Worm (Caenorhabditis elegans) whole organism, late embryonic: Measurements from ENCODE around the gene max-2.

Experiments
- F13H6.1 ChIP-seq: sonication (generic microtip); optimal IDR thresholded peaks from 2 replicates; lab custom pipeline; 2016; ENCODE audit warnings: missing genetic modification characterization, missing compliant biosample characterization
- Y22D7AL.16 ChIP-seq: sonication (generic microtip); optimal IDR thresholded peaks from 2 replicates; lab custom pipeline; 2016; ENCODE audit warnings: missing genetic modification characterization, missing compliant biosample characterization
- ahr-1 ChIP-seq: sonication (generic microtip); optimal IDR thresholded peaks from 2 replicates; lab custom pipeline; 2016; ENCODE audit warnings: missing genetic modification characterization, missing compliant biosample characterization
- ceh-14 ChIP-seq: sonication (generic microtip); optimal IDR thresholded peaks from 2 replicates; lab custom pipeline; 2016; ENCODE audit warnings: missing genotype, missing genetic modification characterization, missing compliant biosample characterization
- ceh-18 ChIP-seq: sonication (generic microtip); optimal IDR thresholded peaks from 2 replicates; lab custom pipeline; 2016; ENCODE audit warnings: missing genetic modification characterization, missing compliant biosample characterization
- ceh-2 ChIP-seq: sonication (generic microtip); optimal IDR thresholded peaks from 2 replicates; lab custom pipeline; 2016; ENCODE audit warnings: missing genotype, missing genetic modification characterization, missing compliant biosample characterization
- ceh-22 ChIP-seq: sonication (generic microtip); optimal IDR thresholded peaks from 2 replicates; lab custom pipeline; 2017; ENCODE audit warnings: missing biosample characterization, missing genetic modification characterization
- ceh-30 ChIP-seq: fragments of 150-350 bp; optimal IDR thresholded peaks from 2 replicates; lab custom pipeline; 2014; ENCODE audit warnings: missing biosample characterization, missing genetic modification characterization
- ceh-34 ChIP-seq: sonication (generic microtip); optimal IDR thresholded peaks from 2 replicates; lab custom pipeline; 2016; ENCODE audit warnings: mild to moderate bottlenecking, missing genetic modification characterization, missing compliant biosample characterization
- ceh-45 ChIP-seq: fragments of 200-800 bp; sonication (Bioruptor generic); IDR thresholded peaks from 2 replicates; pipeline ENCODE4 v1.3.6; 2022; ENCODE audit warnings: missing genetic modification reagents, missing genetic modification characterization, missing compliant biosample characterization
- ceh-48 ChIP-seq: sonication (generic microtip); optimal IDR thresholded peaks from 2 replicates; lab custom pipeline; 2016; ENCODE audit warnings: missing genetic modification characterization, inconsistent platforms, missing compliant biosample characterization
- ceh-9 ChIP-seq: sonication (generic microtip); optimal IDR thresholded peaks from 2 replicates; lab custom pipeline; 2016; ENCODE audit warnings: mild to moderate bottlenecking, missing genetic modification characterization, inconsistent platforms, missing compliant biosample characterization
- dmd-4 ChIP-seq: sonication (generic microtip); optimal IDR thresholded peaks from 2 replicates; lab custom pipeline; 2016; ENCODE audit warnings: borderline replicate concordance, missing genetic modification characterization, missing compliant biosample characterization
- elt-2 ChIP-seq: sonication (generic microtip); optimal IDR thresholded peaks from 2 replicates; lab custom pipeline; 2016; ENCODE audit warnings: missing genetic modification reagents, missing genetic modification characterization, missing compliant biosample characterization
- ets-4 ChIP-seq: sonication (generic microtip); optimal IDR thresholded peaks from 2 replicates; lab custom pipeline; 2016; ENCODE audit warnings: missing genetic modification characterization, missing compliant biosample characterization
- eyg-1 ChIP-seq: sonication (generic microtip); optimal IDR thresholded peaks from 2 replicates; lab custom pipeline; 2016; ENCODE audit warnings: missing genotype, missing genetic modification characterization, missing compliant biosample characterization
- fax-1 ChIP-seq: sonication (generic microtip); optimal IDR thresholded peaks from 2 replicates; lab custom pipeline; 2016; ENCODE audit warnings: missing genotype, missing genetic modification characterization, missing compliant biosample characterization
- fkh-10 ChIP-seq: fragments of 150-350 bp; optimal IDR thresholded peaks from 2 replicates; lab custom pipeline; 2014; ENCODE audit warnings: missing biosample characterization, missing genetic modification reagents, missing genetic modification characterization
- fkh-6 ChIP-seq: sonication (generic microtip); optimal IDR thresholded peaks from 2 replicates; lab custom pipeline; 2016; ENCODE audit warnings: missing genetic modification characterization, missing compliant biosample characterization
- hlh-13 ChIP-seq: fragments of 200-800 bp; sonication (Bioruptor generic); optimal IDR thresholded peaks from 2 replicates; lab custom pipeline; 2018; ENCODE audit warnings: mild to moderate bottlenecking, missing genetic modification characterization, missing compliant biosample characterization
- hlh-30 ChIP-seq: sonication (generic microtip); optimal IDR thresholded peaks from 2 replicates; lab custom pipeline; 2017; ENCODE audit warnings: antibody characterized with exemption, missing genetic modification characterization, missing compliant biosample characterization; ENCODE audit not compliant: insufficient read depth
- hlh-6 ChIP-seq: sonication (generic microtip); optimal IDR thresholded peaks from 2 replicates; lab custom pipeline; 2016; ENCODE audit warnings: missing genotype, missing genetic modification characterization, missing compliant biosample characterization
- hlh-8 ChIP-seq: sonication (generic microtip); optimal IDR thresholded peaks from 2 replicates; lab custom pipeline; 2016; ENCODE audit warnings: missing genotype, missing genetic modification characterization, missing compliant biosample characterization
- lim-6 ChIP-seq: sonication (generic microtip); optimal IDR thresholded peaks from 2 replicates; lab custom pipeline; 2016; ENCODE audit warnings: missing genetic modification characterization, missing compliant biosample characterization
- lin-11 ChIP-seq: fragments of 200-800 bp; sonication (Bioruptor generic); optimal IDR thresholded peaks from 2 replicates; lab custom pipeline; 2018; ENCODE audit warnings: mild to moderate bottlenecking, missing genetic modification characterization, missing compliant biosample characterization
- nfya-1 ChIP-seq: sonication (generic microtip); optimal IDR thresholded peaks from 2 replicates; lab custom pipeline; 2017; ENCODE audit warnings: missing genetic modification characterization, mild to moderate bottlenecking, missing compliant biosample characterization, antibody characterized with exemption, moderate library complexity
- nhr-232 ChIP-seq: sonication (generic microtip); optimal IDR thresholded peaks from 2 replicates; lab custom pipeline; 2016; ENCODE audit warnings: missing genetic modification characterization, missing compliant biosample characterization
- npax-4 ChIP-seq: sonication (generic microtip); optimal IDR thresholded peaks from 2 replicates; lab custom pipeline; 2016; ENCODE audit warnings: missing genetic modification characterization, missing compliant biosample characterization
- pha-4 ChIP-seq: fragments of 150-350 bp; optimal IDR thresholded peaks from 2 replicates; lab custom pipeline; 2018; ENCODE audit warnings: missing biosample characterization, missing genetic modification reagents, missing genetic modification characterization
- sox-2 ChIP-seq: fragments of 200-800 bp; sonication (Bioruptor generic); IDR thresholded peaks from 2 replicates; pipeline ENCODE4 v1.3.6; 2022; ENCODE audit warnings: missing genetic modification reagents, missing genetic modification characterization, missing compliant biosample characterization
- syd-9 ChIP-seq: sonication (generic microtip); optimal IDR thresholded peaks from 2 replicates; lab custom pipeline; 2016; ENCODE audit warnings: mild to moderate bottlenecking, missing genetic modification characterization, moderate library complexity, missing compliant biosample characterization
- tbx-2 ChIP-seq: sonication (generic microtip); optimal IDR thresholded peaks from 2 replicates; lab custom pipeline; 2016; ENCODE audit warnings: missing genetic modification characterization, missing compliant biosample characterization
- unc-42 ChIP-seq: sonication (generic microtip); optimal IDR thresholded peaks from 2 replicates; lab custom pipeline; 2016; ENCODE audit warnings: missing genotype, missing genetic modification characterization, missing compliant biosample characterization
- ztf-16 ChIP-seq: sonication (generic microtip); optimal IDR thresholded peaks from 2 replicates; lab custom pipeline; 2017; ENCODE audit warnings: missing genetic modification characterization, missing compliant biosample characterization

max-2 gene

ce11 chrII:12985813-12986212 lies 39.8 kb downstream of the max-2 start:
- TF ChIP-seq ceh-45 (GFP tag; lab: Robert Waterston, UW): no peak
- TF ChIP-seq eyg-1 (tag; lab: Kevin White, UChicago): no peak
- TF ChIP-seq tbx-2 (tag; lab: Kevin White, UChicago): peak; percentile 39

DNA sequence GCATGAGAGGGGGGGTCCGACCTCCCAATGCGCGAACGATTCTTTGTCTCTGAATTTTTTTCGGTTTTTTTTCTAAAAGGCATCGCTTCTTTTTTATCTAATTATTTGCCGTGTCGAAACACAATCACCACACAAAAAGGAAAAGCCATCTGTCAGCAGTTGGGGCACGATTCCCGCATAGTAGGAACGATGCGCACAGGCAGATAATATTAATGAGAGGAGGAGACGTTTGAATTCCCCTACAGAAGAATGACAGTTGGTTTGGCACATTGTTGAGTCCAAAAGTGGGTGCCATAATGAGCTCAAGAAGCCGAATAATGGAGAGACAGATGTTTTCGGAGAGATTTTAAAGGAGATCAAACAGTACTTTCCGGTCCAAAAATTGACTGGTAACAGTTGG lies 40.9 kb downstream of the max-2 start:
- TF ChIP-seq F13H6.1 (tag; lab: Kevin White, UChicago) (no peak), ahr-1 (tag; lab: Kevin White, UChicago) (no peak), fkh-10 (no peak), hlh-30 (tag; lab: Kevin White, UChicago) (no peak), ceh-2 (tag; lab: Kevin White, UChicago) (no peak), ceh-9 (tag; lab: Kevin White, UChicago) (no peak), pha-4 (tag; lab: Kevin White, UChicago) (no peak), ztf-16 (no peak), fax-1 (tag; lab: Kevin White, UChicago) (no peak), ets-4 (tag; lab: Kevin White, UChicago) (no peak), ceh-22 (tag; lab: Kevin White, UChicago) (no peak), elt-2 (tag; lab: Kevin White, UChicago) (no peak)

DNA sequence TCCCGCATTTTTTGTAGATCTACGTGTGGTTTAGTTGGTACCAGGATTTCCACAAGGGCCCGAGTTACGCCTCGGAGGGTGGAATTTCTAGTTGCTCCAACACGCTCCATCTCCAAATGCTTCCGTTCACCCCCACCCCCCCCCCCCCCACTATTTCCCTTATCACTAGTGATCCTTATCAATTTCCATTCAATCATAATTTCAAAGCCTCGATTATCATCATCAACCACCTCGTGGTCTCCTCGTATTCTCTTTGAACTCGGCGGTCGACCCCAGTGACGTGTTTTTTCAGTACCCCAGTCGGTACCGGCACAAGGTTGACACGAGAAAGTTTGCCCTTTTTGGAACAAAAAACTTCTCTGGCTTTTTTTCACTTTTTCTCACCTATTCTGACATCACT lies 42.8 kb downstream of the max-2 start:
- no peak for TF ChIP-seq fax-1 (tag; lab: Kevin White, UChicago)
- no peak for TF ChIP-seq sox-2 (GFP tag; lab: Robert Waterston, UW)
- peak; percentile 45 for TF ChIP-seq elt-2 (tag; lab: Kevin White, UChicago)

- no peak for TF ChIP-seq ceh-30 (tag; lab: Kevin White, UChicago)
- no peak for TF ChIP-seq ceh-22 (tag; lab: Kevin White, UChicago)
- no peak for TF ChIP-seq dmd-4
- no peak for TF ChIP-seq ceh-34
- no peak for TF ChIP-seq npax-4
- TF ChIP-seq lin-11 (tag; lab: Kevin White, UChicago): no peak
- no peak for TF ChIP-seq ceh-48 (tag; lab: Kevin White, UChicago)
- no peak for TF ChIP-seq syd-9 (tag; lab: Kevin White, UChicago)
- TF ChIP-seq ceh-2 (tag; lab: Kevin White, UChicago): no peak
- no peak for TF ChIP-seq ceh-14 (tag; lab: Kevin White, UChicago)
- no peak for TF ChIP-seq ahr-1 (tag; lab: Kevin White, UChicago)
- no peak for TF ChIP-seq hlh-13 (GFP tag; lab: Kevin White, UChicago)
- no peak for TF ChIP-seq sox-2 (GFP tag; lab: Robert Waterston, UW)
- no peak for TF ChIP-seq unc-42 (tag; lab: Kevin White, UChicago)
- TF ChIP-seq hlh-8: no peak
- no peak for TF ChIP-seq Y22D7AL.16 (tag; lab: Kevin White, UChicago)
- TF ChIP-seq ceh-9 (tag; lab: Kevin White, UChicago): no peak
- no peak for TF ChIP-seq hlh-6 (tag; lab: Kevin White, UChicago)
- no peak for TF ChIP-seq nhr-232 (tag; lab: Kevin White, UChicago)
Measured at ce11 chrII:12981980-12982575, 43.6 kb downstream of the max-2 start.

ce11 chrII:12980212-12980611 lies 45.4 kb downstream of the max-2 start, which contains the start of gene cyd-1:
TSS of gene cyd-1 (plus strand) at chrII:12980591.
- TF ChIP-seq fkh-6 (tag; lab: Kevin White, UChicago) (no peak), elt-2 (tag; lab: Kevin White, UChicago) (peak; percentile 99), nfya-1 (tag; lab: Kevin White, UChicago) (no peak), ceh-18 (tag; lab: Kevin White, UChicago) (no peak), lim-6 (tag; lab: Kevin White, UChicago) (no peak)
